Worm (Caenorhabditis elegans) whole organism, late embryonic: ENCODE measurements around the gene cest-12.

Experiments used
- fkh-6 ChIP-seq: sonication (generic microtip); optimal IDR thresholded peaks from 2 replicates; lab custom pipeline; 2016; ENCODE audit warnings: missing genetic modification characterization, missing compliant biosample characterization
- lim-6 ChIP-seq: sonication (generic microtip); optimal IDR thresholded peaks from 2 replicates; lab custom pipeline; 2016; ENCODE audit warnings: missing genetic modification characterization, missing compliant biosample characterization
- pag-3 ChIP-seq: sonication (generic microtip); optimal IDR thresholded peaks from 2 replicates; lab custom pipeline; 2016; ENCODE audit warnings: missing compliant biosample characterization, missing genetic modification characterization, borderline replicate concordance
- unc-55 ChIP-seq: sonication (generic microtip); optimal IDR thresholded peaks from 2 replicates; lab custom pipeline; 2017; ENCODE audit warnings: missing biosample characterization, missing genetic modification reagents, missing genetic modification characterization
- unc-86 ChIP-seq: sonication (generic microtip); optimal IDR thresholded peaks from 2 replicates; lab custom pipeline; 2016; ENCODE audit warnings: missing genetic modification characterization, missing compliant biosample characterization

- no peak for TF ChIP-seq lim-6 (tag; lab: Kevin White, UChicago)
- TF ChIP-seq fkh-6, result no peak
- TF ChIP-seq unc-55 (GFP tag; lab: Kevin White, UChicago), result peak; percentile 84
- TF ChIP-seq unc-86 (tag; lab: Kevin White, UChicago), result no peak
- TF ChIP-seq pag-3 (tag; lab: Kevin White, UChicago), result no peak
Measured at ce11 chrIII:12137095-12137494, 29.8 kb upstream of the cest-12 start.
